Worm (Caenorhabditis elegans) whole organism, late embryonic: ENCODE measurements around the gene dlat-1.

Experiments used
- C08G9.2 ChIP-seq: sonication (generic microtip); optimal IDR thresholded peaks from 2 replicates; lab custom pipeline; 2016; ENCODE audit warnings: mild to moderate bottlenecking, missing genetic modification characterization, moderate library complexity, missing compliant biosample characterization
- C38D4.7 ChIP-seq: fragments of 200-800 bp; sonication (Bioruptor generic); optimal IDR thresholded peaks from 2 replicates; lab custom pipeline; 2018; ENCODE audit warnings: mild to moderate bottlenecking, missing genetic modification characterization, moderate library complexity, missing compliant biosample characterization
- K02D7.2 ChIP-seq: sonication (generic microtip); optimal IDR thresholded peaks from 2 replicates; lab custom pipeline; 2017; ENCODE audit warnings: mild to moderate bottlenecking, missing genetic modification characterization, missing compliant biosample characterization
- T23F11.4 ChIP-seq: fragments of 200-800 bp; sonication (Bioruptor generic); optimal IDR thresholded peaks from 2 replicates; lab custom pipeline; 2018; ENCODE audit warnings: mild to moderate bottlenecking, missing genetic modification characterization, missing compliant biosample characterization
- Y22D7AL.16 ChIP-seq: sonication (generic microtip); optimal IDR thresholded peaks from 2 replicates; lab custom pipeline; 2016; ENCODE audit warnings: missing genetic modification characterization, missing compliant biosample characterization
- ceh-18 ChIP-seq: sonication (generic microtip); optimal IDR thresholded peaks from 2 replicates; lab custom pipeline; 2016; ENCODE audit warnings: missing genetic modification characterization, missing compliant biosample characterization
- ceh-2 ChIP-seq: sonication (generic microtip); optimal IDR thresholded peaks from 2 replicates; lab custom pipeline; 2016; ENCODE audit warnings: missing genotype, missing genetic modification characterization, missing compliant biosample characterization
- ceh-22 ChIP-seq: sonication (generic microtip); optimal IDR thresholded peaks from 2 replicates; lab custom pipeline; 2017; ENCODE audit warnings: missing biosample characterization, missing genetic modification characterization
- ceh-24 ChIP-seq: sonication (generic microtip); optimal IDR thresholded peaks from 2 replicates; lab custom pipeline; 2016; ENCODE audit warnings: mild to moderate bottlenecking, missing genetic modification characterization, missing compliant biosample characterization
- ceh-30 ChIP-seq: fragments of 150-350 bp; optimal IDR thresholded peaks from 2 replicates; lab custom pipeline; 2014; ENCODE audit warnings: missing biosample characterization, missing genetic modification characterization
- ceh-6 ChIP-seq: fragments of 200-800 bp; sonication (Bioruptor generic); optimal IDR thresholded peaks from 2 replicates; lab custom pipeline; 2018; ENCODE audit warnings: mild to moderate bottlenecking, missing genetic modification characterization, missing compliant biosample characterization
- ceh-9 ChIP-seq: sonication (generic microtip); optimal IDR thresholded peaks from 2 replicates; lab custom pipeline; 2016; ENCODE audit warnings: mild to moderate bottlenecking, missing genetic modification characterization, inconsistent platforms, missing compliant biosample characterization
- che-1 ChIP-seq: sonication (generic microtip); optimal IDR thresholded peaks from 2 replicates; lab custom pipeline; 2016; ENCODE audit warnings: mild to moderate bottlenecking, missing genetic modification characterization, missing compliant biosample characterization
- dmd-4 ChIP-seq: sonication (generic microtip); optimal IDR thresholded peaks from 2 replicates; lab custom pipeline; 2016; ENCODE audit warnings: borderline replicate concordance, missing genetic modification characterization, missing compliant biosample characterization
- dve-1 ChIP-seq: sonication (generic microtip); optimal IDR thresholded peaks from 2 replicates; lab custom pipeline; 2017; ENCODE audit warnings: antibody characterized with exemption, mild to moderate bottlenecking, missing genetic modification characterization, missing compliant biosample characterization
- ets-4 ChIP-seq: sonication (generic microtip); optimal IDR thresholded peaks from 2 replicates; lab custom pipeline; 2016; ENCODE audit warnings: missing genetic modification characterization, missing compliant biosample characterization
- fkh-10 ChIP-seq: fragments of 150-350 bp; optimal IDR thresholded peaks from 2 replicates; lab custom pipeline; 2014; ENCODE audit warnings: missing biosample characterization, missing genetic modification reagents, missing genetic modification characterization
- gmeb-2 ChIP-seq: sonication (generic microtip); optimal IDR thresholded peaks from 2 replicates; lab custom pipeline; 2016; ENCODE audit warnings: missing genetic modification characterization, inconsistent platforms, missing compliant biosample characterization
- hlh-15 ChIP-seq: sonication (generic microtip); optimal IDR thresholded peaks from 2 replicates; lab custom pipeline; 2016; ENCODE audit warnings: missing genetic modification characterization, missing compliant biosample characterization
- hlh-6 ChIP-seq: sonication (generic microtip); optimal IDR thresholded peaks from 2 replicates; lab custom pipeline; 2016; ENCODE audit warnings: missing genotype, missing genetic modification characterization, missing compliant biosample characterization
- lin-11 ChIP-seq: fragments of 200-800 bp; sonication (Bioruptor generic); optimal IDR thresholded peaks from 2 replicates; lab custom pipeline; 2018; ENCODE audit warnings: mild to moderate bottlenecking, missing genetic modification characterization, missing compliant biosample characterization
- madf-2 ChIP-seq: sonication (generic microtip); optimal IDR thresholded peaks from 2 replicates; lab custom pipeline; 2017; ENCODE audit warnings: missing genetic modification characterization, missing compliant biosample characterization
- mec-3 ChIP-seq: sonication (generic microtip); optimal IDR thresholded peaks from 2 replicates; lab custom pipeline; 2016; ENCODE audit warnings: borderline replicate concordance, missing genetic modification characterization, missing compliant biosample characterization
- nhr-11 ChIP-seq: fragments of 150-350 bp; optimal IDR thresholded peaks from 2 replicates; lab custom pipeline; 2014; ENCODE audit warnings: missing biosample characterization, missing genetic modification characterization
- nhr-232 ChIP-seq: sonication (generic microtip); optimal IDR thresholded peaks from 2 replicates; lab custom pipeline; 2016; ENCODE audit warnings: missing genetic modification characterization, missing compliant biosample characterization
- npax-4 ChIP-seq: sonication (generic microtip); optimal IDR thresholded peaks from 2 replicates; lab custom pipeline; 2016; ENCODE audit warnings: missing genetic modification characterization, missing compliant biosample characterization
- odd-2 ChIP-seq: sonication (generic microtip); optimal IDR thresholded peaks from 2 replicates; lab custom pipeline; 2017; ENCODE audit warnings: antibody characterized with exemption, mild to moderate bottlenecking, missing genetic modification characterization, missing compliant biosample characterization
- pat-9 ChIP-seq: fragments of 200-800 bp; sonication (Bioruptor generic); optimal IDR thresholded peaks from 2 replicates; lab custom pipeline; 2018; ENCODE audit warnings: mild to moderate bottlenecking, missing genetic modification characterization, moderate library complexity, missing compliant biosample characterization
- pax-1 ChIP-seq: fragments of 150-350 bp; optimal IDR thresholded peaks from 2 replicates; lab custom pipeline; 2014; ENCODE audit warnings: missing biosample characterization, missing genetic modification characterization
- pha-2 ChIP-seq: sonication (generic microtip); optimal IDR thresholded peaks from 2 replicates; lab custom pipeline; 2017; ENCODE audit warnings: mild to moderate bottlenecking, missing genetic modification characterization, missing compliant biosample characterization
- pros-1 ChIP-seq: fragments of 150-350 bp; optimal IDR thresholded peaks from 2 replicates; lab custom pipeline; 2014; ENCODE audit warnings: missing biosample characterization, missing genetic modification reagents, missing genetic modification characterization
- ref-2 ChIP-seq: sonication (generic microtip); optimal IDR thresholded peaks from 2 replicates; lab custom pipeline; 2016; ENCODE audit warnings: missing genetic modification characterization, missing compliant biosample characterization
- rnt-1 ChIP-seq: sonication (generic microtip); optimal IDR thresholded peaks from 2 replicates; lab custom pipeline; 2016; ENCODE audit warnings: missing genetic modification characterization, missing compliant biosample characterization
- tbx-2 ChIP-seq: sonication (generic microtip); optimal IDR thresholded peaks from 2 replicates; lab custom pipeline; 2016; ENCODE audit warnings: missing genetic modification characterization, missing compliant biosample characterization
- ttx-3 ChIP-seq: sonication (generic microtip); optimal IDR thresholded peaks from 2 replicates; lab custom pipeline; 2016; ENCODE audit warnings: missing genetic modification reagents, missing genetic modification characterization, missing compliant biosample characterization
- unc-42 ChIP-seq: sonication (generic microtip); optimal IDR thresholded peaks from 2 replicates; lab custom pipeline; 2016; ENCODE audit warnings: missing genotype, missing genetic modification characterization, missing compliant biosample characterization
- zip-5 ChIP-seq: sonication (generic microtip); optimal IDR thresholded peaks from 2 replicates; lab custom pipeline; 2016; ENCODE audit warnings: missing genetic modification characterization, missing compliant biosample characterization
- ztf-16 ChIP-seq: sonication (generic microtip); optimal IDR thresholded peaks from 2 replicates; lab custom pipeline; 2017; ENCODE audit warnings: missing genetic modification characterization, missing compliant biosample characterization

dlat-1 gene

ce11 chrV:14460615-14461102, 13.6 kb upstream of the dlat-1 start, which contains the start of gene F08H9.2:
TSS of gene F08H9.2 (plus strand) at chrV:14460665.
- TF ChIP-seq zip-5 (tag; lab: Kevin White, UChicago) (no peak), pax-1 (tag; lab: Kevin White, UChicago) (no peak), ttx-3 (no peak), fkh-10 (GFP tag; lab: Kevin White, UChicago) (no peak)

ce11 chrV:14460122-14460521, 13.0 kb upstream of the dlat-1 start:
- TF ChIP-seq hlh-6 (tag; lab: Kevin White, UChicago), result no peak
- no peak for TF ChIP-seq ceh-18 (tag; lab: Kevin White, UChicago)
- TF ChIP-seq madf-2 (tag; lab: Kevin White, UChicago), result no peak
- no peak for TF ChIP-seq K02D7.2 (tag; lab: Kevin White, UChicago)
- no peak for TF ChIP-seq nhr-11 (tag; lab: Kevin White, UChicago)
- no peak for TF ChIP-seq ceh-6 (GFP tag; lab: Kevin White, UChicago)

DNA sequence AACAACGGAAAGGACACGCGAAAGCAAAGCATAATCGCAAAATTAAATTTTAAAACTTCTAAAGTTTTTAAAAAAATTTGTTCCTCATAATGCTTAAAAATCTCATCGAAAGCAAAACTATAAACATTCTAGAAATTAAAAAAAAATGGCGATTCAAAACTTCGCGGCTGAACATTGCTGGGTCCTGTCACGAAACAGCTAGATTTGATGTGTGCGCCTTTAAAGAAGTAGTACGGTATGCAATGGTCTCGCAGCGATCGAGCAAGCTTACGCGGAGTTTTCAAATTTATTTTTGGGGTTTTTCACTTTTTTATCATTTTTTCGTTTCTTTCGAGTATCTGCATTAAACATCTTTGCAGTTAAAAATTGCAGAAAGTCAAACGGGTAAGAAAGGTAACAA, 10.0 kb upstream of the dlat-1 start, which contains the start of gene coh-3:
coh-3 (plus strand) TSS at position 353 of the 400 bp plus-strand sequence.
- TF ChIP-seq rnt-1 (tag; lab: Kevin White, UChicago) (no peak), pros-1 (no peak), dmd-4 (tag; lab: Kevin White, UChicago) (no peak), ets-4 (tag; lab: Kevin White, UChicago) (no peak), nhr-232 (no peak), ref-2 (tag; lab: Kevin White, UChicago) (no peak), npax-4 (tag; lab: Kevin White, UChicago) (no peak), pat-9 (tag; lab: Kevin White, UChicago) (no peak), T23F11.4 (GFP tag; lab: Kevin White, UChicago) (no peak), unc-42 (tag; lab: Kevin White, UChicago) (no peak), gmeb-2 (tag; lab: Kevin White, UChicago) (no peak)

DNA sequence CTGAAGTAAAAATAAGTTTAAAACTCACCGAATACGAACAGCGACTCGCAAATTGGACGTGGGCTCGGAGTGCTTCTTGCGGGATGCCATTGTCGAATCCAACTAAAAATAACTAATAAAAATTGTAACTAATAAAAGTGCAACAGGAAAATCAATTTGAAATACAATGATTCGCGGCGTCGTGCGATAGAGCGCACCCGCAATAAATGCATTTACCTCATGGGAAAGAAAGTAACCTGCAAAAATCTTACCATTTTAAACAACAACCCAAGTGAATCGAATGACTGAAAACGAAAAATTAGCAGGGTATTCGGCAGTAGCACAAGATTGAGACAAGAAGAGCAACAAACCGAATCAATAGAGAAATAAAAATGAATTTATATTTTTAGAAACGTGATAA, 9.5 kb upstream of the dlat-1 start, which contains the start of gene bmk-1:
bmk-1 (minus strand) TSS at position 359 of the 400 bp plus-strand sequence.
- TF ChIP-seq gmeb-2 (tag; lab: Kevin White, UChicago) (no peak), pat-9 (tag; lab: Kevin White, UChicago) (no peak), npax-4 (tag; lab: Kevin White, UChicago) (no peak), lin-11 (tag; lab: Kevin White, UChicago) (no peak), mec-3 (tag; lab: Kevin White, UChicago) (no peak), ztf-16 (tag; lab: Kevin White, UChicago) (no peak), unc-42 (tag; lab: Kevin White, UChicago) (peak; percentile 48)
- TF ChIP-seq, all 69 proteins: peak for 1

DNA sequence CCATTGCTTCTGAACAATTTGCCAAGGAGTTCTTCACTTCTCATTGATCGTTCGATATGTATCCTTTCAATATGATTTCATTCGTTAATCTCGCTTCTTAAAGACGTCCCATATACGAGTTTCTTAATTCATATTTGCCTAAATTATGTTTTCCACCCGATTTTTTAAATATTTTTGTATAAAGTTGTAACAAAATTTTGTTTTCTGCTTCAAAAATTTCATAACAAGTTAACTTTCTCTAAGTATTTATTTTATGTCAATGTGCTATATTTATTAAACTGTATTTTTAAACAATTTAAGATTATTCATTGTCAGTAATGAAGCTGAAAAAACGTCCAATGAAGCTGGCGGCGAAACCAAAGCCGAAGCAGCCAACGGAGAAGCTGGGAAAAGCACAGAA, 2.3 kb upstream of the dlat-1 start, which contains the start of gene F23B12.7:
F23B12.7 (plus strand) TSS at position 301 of the 400 bp plus-strand sequence.
- no peak for TF ChIP-seq ceh-30
- no peak for TF ChIP-seq ceh-2 (tag; lab: Kevin White, UChicago)
- no peak for TF ChIP-seq che-1 (tag; lab: Kevin White, UChicago)
- TF ChIP-seq hlh-15, result no peak
- no peak for TF ChIP-seq madf-2 (tag; lab: Kevin White, UChicago)

- no peak for TF ChIP-seq ttx-3
- TF ChIP-seq ztf-16 (tag; lab: Kevin White, UChicago), result no peak
- no peak for TF ChIP-seq ets-4 (tag; lab: Kevin White, UChicago)
- TF ChIP-seq T23F11.4 (GFP tag; lab: Kevin White, UChicago), result no peak
- no peak for TF ChIP-seq mec-3 (tag; lab: Kevin White, UChicago)
Measured at ce11 chrV:14448669-14449068, 1.6 kb upstream of the dlat-1 start.

ce11 chrV:14446453-14446852, 637 bp downstream of the dlat-1 start:
- TF ChIP-seq unc-42 (tag; lab: Kevin White, UChicago) (no peak), ceh-9 (no peak), ceh-18 (tag; lab: Kevin White, UChicago) (no peak), C08G9.2 (tag; lab: Kevin White, UChicago) (no peak), hlh-6 (tag; lab: Kevin White, UChicago) (no peak), gmeb-2 (tag; lab: Kevin White, UChicago) (no peak), Y22D7AL.16 (no peak), C38D4.7 (GFP tag; lab: Kevin White, UChicago) (no peak), pat-9 (tag; lab: Kevin White, UChicago) (no peak), pha-2 (tag; lab: Kevin White, UChicago) (no peak), ztf-16 (tag; lab: Kevin White, UChicago) (no peak), odd-2 (tag; lab: Kevin White, UChicago) (no peak), ceh-24 (tag; lab: Kevin White, UChicago) (no peak), tbx-2 (tag; lab: Kevin White, UChicago) (no peak), pax-1 (tag; lab: Kevin White, UChicago) (no peak), ceh-22 (no peak), dve-1 (tag; lab: Kevin White, UChicago) (no peak), che-1 (tag; lab: Kevin White, UChicago) (no peak)
